Fruit fly (Drosophila melanogaster): Measurements from ENCODE around the gene pes.

pes gene

DNA sequence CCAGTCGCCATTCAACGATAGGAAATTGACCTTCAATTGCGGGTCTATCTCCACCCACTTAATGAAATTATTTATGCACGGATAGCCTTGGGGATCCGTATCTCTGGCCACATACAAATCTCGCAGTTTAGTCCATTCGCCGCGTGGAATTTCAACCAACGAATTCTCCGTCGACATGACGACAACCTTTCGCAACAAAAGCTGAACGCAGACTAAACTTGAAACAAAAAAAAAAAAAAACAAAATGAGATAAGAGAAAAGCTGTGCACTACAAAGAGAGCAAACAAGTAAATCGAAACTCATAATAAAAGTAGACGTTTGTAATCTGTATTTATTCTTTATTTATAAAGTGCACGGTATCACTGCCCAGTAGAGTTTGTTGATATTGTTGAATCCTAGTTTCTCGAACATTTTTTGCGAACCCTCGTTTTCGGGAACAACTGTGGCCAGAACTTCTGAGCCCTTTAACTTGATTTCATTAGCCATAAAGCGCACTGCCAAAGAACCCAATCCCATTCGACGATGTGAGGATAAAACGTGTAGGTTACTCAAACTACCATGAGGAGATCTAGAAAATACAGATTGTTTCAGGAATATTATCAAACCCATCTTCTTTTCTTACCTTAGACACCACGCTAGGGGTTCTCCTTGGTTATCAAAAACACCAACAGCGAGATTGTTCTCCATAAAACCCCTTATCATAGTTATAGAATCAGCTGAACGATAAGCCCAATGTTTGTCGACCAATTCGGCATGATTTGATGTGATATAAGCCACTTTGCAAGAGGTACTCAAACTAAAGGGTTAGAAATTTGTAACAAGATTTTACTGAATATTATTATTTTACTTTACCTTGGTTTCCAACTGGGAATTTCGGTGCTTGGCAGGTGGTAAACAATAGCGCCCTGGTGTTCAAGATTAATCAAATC, 15.6 kb upstream of the pes start, which contains the start of gene CG12560:
Gene CG12560 (minus strand): TSS at position 195 of the 929 bp plus-strand sequence.
- no peak for TF ChIP-seq CG8478 (optimal IDR thresholded peaks at IDR 0.05)
- TF ChIP-seq CTCF (optimal IDR thresholded peaks at IDR 0.05) = no peak

DNA sequence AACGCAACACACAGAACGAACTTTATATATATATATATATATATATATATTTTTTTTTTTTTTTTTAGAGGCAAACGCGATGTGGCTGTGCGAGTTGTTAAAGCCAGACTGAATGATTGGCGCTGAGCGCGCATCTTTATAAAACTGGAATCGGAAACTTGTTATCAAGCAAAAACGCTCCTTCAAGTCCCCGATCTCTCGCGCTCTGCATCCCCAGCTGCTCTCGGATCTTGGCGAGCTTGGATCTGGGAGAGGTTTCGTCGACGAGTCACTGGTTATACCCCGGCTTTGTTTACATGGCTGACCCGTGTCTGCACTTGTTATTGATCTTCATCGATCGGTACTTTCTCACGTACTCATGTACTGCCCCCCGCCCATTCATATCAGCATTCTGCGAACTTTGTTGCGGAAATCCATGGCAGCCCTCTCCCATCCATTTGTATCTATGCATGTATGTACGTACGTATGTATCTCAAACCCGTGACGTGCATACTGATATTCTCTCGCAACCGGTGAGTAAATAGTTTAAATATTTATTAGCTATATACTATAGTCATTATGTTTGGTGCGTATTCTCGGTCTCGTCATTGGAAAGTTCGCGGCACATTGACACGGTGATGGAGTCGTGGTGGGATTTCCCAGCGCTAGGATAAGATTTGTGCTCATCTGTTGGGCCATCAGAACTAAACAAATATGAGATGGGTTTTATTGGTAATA, 13.3 kb upstream of the pes start, which contains the start of gene Spn28Dc:
Gene Spn28Dc (minus strand): TSS at position 51 of the 717 bp plus-strand sequence.
- no peak for TF ChIP-seq CTCF (optimal IDR thresholded peaks at IDR 0.05)
- no peak for TF ChIP-seq CG8478 (optimal IDR thresholded peaks at IDR 0.05)

dm6 chr2L:8006038-8006437, 12.1 kb upstream of the pes start:
- TF ChIP-seq CG8478 (optimal IDR thresholded peaks at IDR 0.05) (no peak), CTCF (optimal IDR thresholded peaks at IDR 0.05) (no peak)

DNA sequence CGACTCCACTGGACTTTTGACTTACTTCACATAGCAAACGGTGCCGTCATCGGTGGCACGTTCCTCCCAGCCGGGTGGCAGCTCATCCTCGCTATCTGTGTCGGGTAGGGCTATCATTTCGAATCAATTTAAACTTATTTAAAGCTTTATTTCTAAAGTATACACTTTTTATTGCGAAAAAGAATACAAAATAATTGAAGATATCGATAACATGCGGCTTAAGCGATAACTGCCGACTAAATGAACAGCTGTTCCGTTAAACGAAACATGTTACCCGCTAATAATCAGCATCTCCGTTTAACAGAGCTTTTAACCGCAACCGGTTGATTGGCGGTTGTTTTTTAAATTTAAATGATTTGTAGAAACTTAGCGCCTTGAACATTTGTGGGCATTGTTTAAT, 10.1 kb upstream of the pes start, which contains the start of gene Wwox:
Gene Wwox (minus strand): TSS at position 215 of the 400 bp plus-strand sequence.
- TF ChIP-seq CG8478 (optimal IDR thresholded peaks at IDR 0.05) (no peak), CTCF (optimal IDR thresholded peaks at IDR 0.05) (no peak)

dm6 chr2L:8001694-8002627, 8.0 kb upstream of the pes start:
- no peak for TF ChIP-seq CTCF (optimal IDR thresholded peaks at IDR 0.05)
- no peak for TF ChIP-seq CG8478 (optimal IDR thresholded peaks at IDR 0.05)

DNA sequence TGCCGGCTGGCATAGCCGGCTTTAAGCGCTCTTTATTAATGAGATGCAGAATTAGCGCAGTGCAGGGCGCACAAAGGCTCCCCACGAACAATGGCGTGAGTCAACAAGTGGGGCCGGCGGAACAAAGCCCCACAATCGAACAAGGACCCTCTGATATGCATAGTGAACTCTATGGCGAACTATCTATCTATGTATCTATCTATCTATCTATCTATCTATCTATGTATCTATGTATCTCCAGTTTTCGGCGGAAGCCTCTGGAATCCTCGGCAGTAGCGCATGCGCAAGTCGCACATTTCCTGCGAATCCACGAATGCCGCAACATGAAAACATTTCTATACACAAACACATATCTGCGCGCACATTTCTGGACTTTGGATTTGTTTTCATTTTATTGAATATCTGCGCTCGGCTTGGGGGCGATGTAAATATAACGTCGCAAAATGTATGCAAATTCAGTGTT, 6.6 kb upstream of the pes start:
- TF ChIP-seq CTCF (optimal IDR thresholded peaks at IDR 0.05) (no peak), CG8478 (optimal IDR thresholded peaks at IDR 0.05) (no peak)

DNA sequence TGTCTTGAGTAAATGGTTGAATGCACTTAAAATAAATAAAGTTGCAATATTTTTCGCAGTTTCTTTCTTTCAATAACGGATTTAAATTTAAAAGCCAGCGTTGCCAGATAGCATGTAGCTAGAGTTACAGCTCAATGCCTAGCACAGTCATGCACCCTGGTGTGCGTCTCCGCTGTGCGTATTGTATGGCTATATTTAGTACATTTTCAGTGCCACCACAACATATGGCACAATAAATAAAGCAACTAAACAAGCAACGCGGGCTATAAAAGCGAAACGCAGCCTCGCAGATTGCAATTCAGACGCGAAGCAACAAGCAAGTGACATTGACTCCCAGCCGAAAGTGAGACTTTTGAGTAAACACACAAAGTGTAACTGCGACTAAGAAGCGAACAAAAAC, 4.7 kb upstream of the pes start, which contains the start of gene Sirup:
Gene Sirup (plus strand): TSS at position 215 of the 400 bp plus-strand sequence.
- TF ChIP-seq CG8478 (optimal IDR thresholded peaks at IDR 0.05) (no peak), CTCF (optimal IDR thresholded peaks at IDR 0.05) (peak; percentile 65 to 73)

DNA sequence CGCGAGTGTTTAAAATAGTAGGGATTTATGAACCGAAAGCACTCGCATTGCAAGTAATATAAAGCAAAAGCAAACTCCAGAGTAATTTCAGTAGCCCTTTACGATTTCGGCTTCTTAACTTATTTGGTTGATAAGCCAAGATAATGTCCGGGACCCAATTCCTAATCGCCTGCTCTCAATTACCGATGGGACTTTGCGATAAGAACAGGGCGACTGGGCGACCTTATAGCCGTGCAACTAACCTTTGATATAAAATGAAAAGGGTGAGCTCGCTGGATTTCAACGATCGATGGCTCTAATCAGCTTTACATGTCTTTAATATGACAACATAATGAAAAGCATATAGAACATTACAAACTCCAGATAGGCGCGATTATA, 4.1 kb upstream of the pes start, which contains the start of gene CG7227:
Gene CG7227 (minus strand): TSS at position 72 of the 378 bp plus-strand sequence.
- TF ChIP-seq CG8478 (optimal IDR thresholded peaks at IDR 0.05) = no peak
- no peak for TF ChIP-seq CTCF (optimal IDR thresholded peaks at IDR 0.05)

dm6 chr2L:7997290-7998079, 3.5 kb upstream of the pes start:
- TF ChIP-seq CTCF (optimal IDR thresholded peaks at IDR 0.05) (no peak), CG8478 (optimal IDR thresholded peaks at IDR 0.05) (no peak)

- TF ChIP-seq CG8478 (optimal IDR thresholded peaks at IDR 0.05) = no peak
- no peak for TF ChIP-seq CTCF (optimal IDR thresholded peaks at IDR 0.05)
Observed at dm6 chr2L:7993062-7993685, 810 bp downstream of the pes start.

DNA sequence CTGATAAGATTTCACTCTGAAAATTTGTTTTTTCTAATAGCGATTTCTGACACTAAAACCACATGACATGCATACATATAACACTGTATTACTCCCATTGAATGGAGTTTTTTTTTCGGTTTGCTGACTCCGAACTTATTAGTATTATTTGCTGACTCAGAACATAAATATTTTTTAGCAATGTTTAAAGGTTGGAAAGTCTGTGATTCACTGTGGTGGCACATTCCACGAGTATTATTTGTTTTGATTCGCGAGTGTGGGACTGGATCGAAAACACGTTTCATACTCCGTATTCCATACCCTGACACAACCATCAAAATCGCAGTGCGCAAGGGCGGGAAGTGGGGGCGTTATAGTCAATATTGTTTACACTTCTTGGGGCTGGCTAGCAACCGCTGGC, 1.3 kb downstream of the pes start:
- no peak for TF ChIP-seq CG8478 (optimal IDR thresholded peaks at IDR 0.05)
- TF ChIP-seq CTCF (optimal IDR thresholded peaks at IDR 0.05) = no peak

DNA sequence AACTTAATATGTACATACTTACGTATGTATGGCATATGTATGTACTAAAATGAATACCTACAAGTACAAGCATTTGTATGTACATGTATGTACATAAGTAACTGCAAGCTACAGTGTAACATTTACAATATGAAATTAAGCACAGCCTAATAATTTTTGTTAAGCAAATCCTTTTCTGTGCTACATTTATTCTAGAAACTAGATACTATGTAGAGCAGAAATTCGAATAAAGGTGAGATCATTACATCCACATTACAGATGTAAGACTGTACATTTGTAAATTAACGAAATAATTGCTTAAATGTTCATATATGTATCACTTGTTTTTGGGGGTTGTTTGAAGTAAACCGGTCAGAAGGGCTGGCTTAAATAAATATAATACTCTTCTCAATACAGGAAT, 2.0 kb downstream of the pes start:
- TF ChIP-seq CTCF (optimal IDR thresholded peaks at IDR 0.05) (no peak), CG8478 (optimal IDR thresholded peaks at IDR 0.05) (no peak)

dm6 chr2L:7991391-7991876, 2.5 kb downstream of the pes start:
- no peak for TF ChIP-seq CTCF (optimal IDR thresholded peaks at IDR 0.05)
- no peak for TF ChIP-seq CG8478 (optimal IDR thresholded peaks at IDR 0.05)
